Worm (Caenorhabditis elegans) whole organism, young adult: ENCODE results near the gene let-653.

ENCODE experiments used
- B0035.1 ChIP-seq: sonication (generic microtip); optimal IDR thresholded peaks from 2 replicates; lab custom pipeline; 2016; ENCODE audit warnings: missing genetic modification characterization, mild to moderate bottlenecking, missing compliant biosample characterization, missing genotype, missing genetic modification reagents
- C17E4.6 ChIP-seq: fragments of 200-800 bp; sonication (Bioruptor generic); IDR thresholded peaks from 2 replicates; pipeline ENCODE4 v1.3.6; 2022; ENCODE audit warnings: missing genetic modification reagents, missing genetic modification characterization, missing compliant biosample characterization
- D2030.7 ChIP-seq: fragments of 200-800 bp; sonication (Bioruptor generic); IDR thresholded peaks from 2 replicates; pipeline ENCODE4 v1.3.6; 2022; ENCODE audit warnings: missing genetic modification reagents, missing genetic modification characterization, missing compliant biosample characterization
- F22D6.2 ChIP-seq: sonication (generic microtip); optimal IDR thresholded peaks from 2 replicates; lab custom pipeline; 2016; ENCODE audit warnings: mild to moderate bottlenecking, missing genetic modification characterization, missing compliant biosample characterization
- F23B12.7 ChIP-seq: sonication (generic microtip); optimal IDR thresholded peaks from 2 replicates; lab custom pipeline; 2017; ENCODE audit warnings: missing genetic modification characterization, mild to moderate bottlenecking, missing compliant biosample characterization, antibody characterized with exemption, moderate library complexity; ENCODE audit not compliant: insufficient read depth
- F37B4.10 ChIP-seq: fragments of 200-800 bp; sonication (Bioruptor generic); IDR thresholded peaks from 2 replicates; pipeline ENCODE4 v1.3.6; 2022; ENCODE audit warnings: missing genetic modification characterization, missing compliant biosample characterization
- F49E8.2 ChIP-seq: sonication (generic microtip); optimal IDR thresholded peaks from 3 replicates; lab custom pipeline; 2017; ENCODE audit warnings: missing genetic modification characterization, mild to moderate bottlenecking, missing compliant biosample characterization, antibody characterized with exemption, moderate library complexity; ENCODE audit not compliant: insufficient read depth
- F52B5.7 ChIP-seq: sonication (generic microtip); optimal IDR thresholded peaks from 2 replicates; lab custom pipeline; 2016; ENCODE audit warnings: mild to moderate bottlenecking, missing genetic modification characterization, missing compliant biosample characterization
- F57A8.1 ChIP-seq: fragments of 200-800 bp; sonication (Bioruptor generic); optimal IDR thresholded peaks from 2 replicates; lab custom pipeline; 2018; ENCODE audit warnings: mild to moderate bottlenecking, missing genetic modification characterization, moderate library complexity, missing compliant biosample characterization
- K11D2.4 ChIP-seq: fragments of 200-800 bp; sonication (Bioruptor generic); IDR thresholded peaks from 2 replicates; pipeline ENCODE4 v1.3.6; 2022; ENCODE audit warnings: missing genetic modification reagents, missing genetic modification characterization, missing compliant biosample characterization
- Y53G8AR.9 ChIP-seq: fragments of 200-800 bp; sonication (Bioruptor generic); conservative IDR thresholded peaks from 2 replicates; pipeline ENCODE4 v1.3.6; 2022; ENCODE audit warnings: missing genetic modification reagents, missing genetic modification characterization, missing compliant biosample characterization
- Y95B8A.8 ChIP-seq: fragments of 200-800 bp; sonication (Bioruptor generic); IDR thresholded peaks from 2 replicates; pipeline ENCODE4 v1.3.6; 2022; ENCODE audit warnings: missing genetic modification reagents, missing genetic modification characterization, missing compliant biosample characterization
- ZK185.1 ChIP-seq: sonication (generic microtip); optimal IDR thresholded peaks from 2 replicates; lab custom pipeline; 2016; ENCODE audit warnings: mild to moderate bottlenecking, missing genetic modification characterization, missing compliant biosample characterization; ENCODE audit not compliant: poor library complexity, severe bottlenecking
- aptf-2 ChIP-seq: fragments of 200-800 bp; sonication (Bioruptor generic); conservative IDR thresholded peaks from 2 replicates; pipeline ENCODE4 v1.3.6; 2022; ENCODE audit warnings: missing genetic modification reagents, missing genetic modification characterization, missing compliant biosample characterization
- atf-7 ChIP-seq: sonication (generic microtip); optimal IDR thresholded peaks from 2 replicates; lab custom pipeline; 2017; ENCODE audit warnings: mild to moderate bottlenecking, missing genetic modification characterization, missing compliant biosample characterization
- athp-1 ChIP-seq: sonication (generic microtip); optimal IDR thresholded peaks from 2 replicates; lab custom pipeline; 2017; ENCODE audit warnings: mild to moderate bottlenecking, missing genetic modification characterization, missing compliant biosample characterization
- attf-6 ChIP-seq: fragments of 200-800 bp; sonication (Bioruptor generic); IDR thresholded peaks from 2 replicates; pipeline ENCODE4 v1.3.6; 2022; ENCODE audit warnings: missing genetic modification reagents, missing genetic modification characterization, missing compliant biosample characterization
- bed-1 ChIP-seq: fragments of 200-800 bp; sonication (Bioruptor generic); IDR thresholded peaks from 2 replicates; pipeline ENCODE4 v1.3.6; 2022; ENCODE audit warnings: missing genetic modification reagents, missing genetic modification characterization, missing compliant biosample characterization
- bed-2 ChIP-seq: fragments of 200-800 bp; sonication (Bioruptor generic); IDR thresholded peaks from 2 replicates; pipeline ENCODE4 v1.3.6; 2022; ENCODE audit warnings: missing genetic modification reagents, missing genetic modification characterization, missing compliant biosample characterization
- cebp-1 ChIP-seq, 2 experiments: fragments of 200-800 bp in 1 of 2; sonication (Bioruptor generic) in 1 of 2; sonication (generic microtip) in 1 of 2; IDR thresholded peaks in 1 of 2; optimal IDR thresholded peaks in 1 of 2; 2 replicates each; pipeline versions ENCODE4 v1.3.6 to Lab custom; 2017 to 2022; ENCODE audit warnings: missing compliant biosample characterization in 2 of 2, missing genetic modification characterization in 2 of 2, mild to moderate bottlenecking in 1 of 2, missing genetic modification reagents in 1 of 2, moderate library complexity in 1 of 2
- ceh-100 ChIP-seq: fragments of 200-800 bp; sonication (Bioruptor generic); IDR thresholded peaks from 2 replicates; pipeline ENCODE4 v1.3.6; 2022; ENCODE audit warnings: missing genetic modification reagents, missing genetic modification characterization, missing compliant biosample characterization
- ceh-27 ChIP-seq: fragments of 200-800 bp; sonication (Bioruptor generic); optimal IDR thresholded peaks from 2 replicates; lab custom pipeline; 2018; ENCODE audit warnings: mild to moderate bottlenecking, missing genetic modification characterization, moderate library complexity, missing compliant biosample characterization
- ceh-79 ChIP-seq: sonication (generic microtip); optimal IDR thresholded peaks from 2 replicates; lab custom pipeline; 2017; ENCODE audit warnings: mild to moderate bottlenecking, missing genetic modification characterization, missing compliant biosample characterization
- chd-7 ChIP-seq: sonication (generic microtip); optimal IDR thresholded peaks from 2 replicates; lab custom pipeline; 2016; ENCODE audit warnings: mild to moderate bottlenecking, missing genetic modification characterization, moderate library complexity, missing compliant biosample characterization
- dpff-1 ChIP-seq: sonication (generic microtip); optimal IDR thresholded peaks from 2 replicates; lab custom pipeline; 2017; ENCODE audit warnings: mild to moderate bottlenecking, missing genetic modification characterization, missing compliant biosample characterization
- egl-44 ChIP-seq: fragments of 200-800 bp; sonication (Bioruptor generic); IDR thresholded peaks from 2 replicates; pipeline ENCODE4 v1.3.6; 2022; ENCODE audit warnings: missing genetic modification reagents, missing genetic modification characterization, missing compliant biosample characterization
- ekl-4 ChIP-seq: fragments of 200-800 bp; sonication (Bioruptor generic); IDR thresholded peaks from 2 replicates; pipeline ENCODE4 v1.3.6; 2022; ENCODE audit warnings: missing genetic modification reagents, missing genetic modification characterization, missing compliant biosample characterization
- him-1 ChIP-seq: sonication (generic microtip); optimal IDR thresholded peaks from 2 replicates; lab custom pipeline; 2016; ENCODE audit warnings: missing genotype, missing genetic modification reagents, missing genetic modification characterization, missing compliant biosample characterization
- hlh-12 ChIP-seq: sonication (generic microtip); optimal IDR thresholded peaks from 2 replicates; lab custom pipeline; 2016; ENCODE audit warnings: missing genetic modification characterization, missing compliant biosample characterization
- hsf-1 ChIP-seq: fragments of 200-800 bp; sonication (Bioruptor generic); IDR thresholded peaks from 2 replicates; pipeline ENCODE4 v1.3.6; 2022; ENCODE audit warnings: missing genetic modification reagents, missing genetic modification characterization, missing compliant biosample characterization
- lsl-1 ChIP-seq: fragments of 200-800 bp; sonication (Bioruptor generic); optimal IDR thresholded peaks from 2 replicates; lab custom pipeline; 2018; ENCODE audit warnings: mild to moderate bottlenecking, missing genetic modification characterization, moderate library complexity, missing compliant biosample characterization
- madf-3 ChIP-seq: fragments of 200-800 bp; sonication (Bioruptor generic); IDR thresholded peaks from 2 replicates; pipeline ENCODE4 v1.3.6; 2022; ENCODE audit warnings: missing genetic modification reagents, missing genetic modification characterization, missing compliant biosample characterization
- madf-8 ChIP-seq: fragments of 200-800 bp; sonication (Bioruptor generic); conservative IDR thresholded peaks from 2 replicates; pipeline ENCODE4 v1.3.6; 2022; ENCODE audit warnings: missing genetic modification reagents, missing genetic modification characterization, missing compliant biosample characterization
- mcd-1 ChIP-seq: fragments of 200-800 bp; sonication (Bioruptor generic); IDR thresholded peaks from 2 replicates; pipeline ENCODE4 v1.3.6; 2022; ENCODE audit warnings: missing genetic modification reagents, missing genetic modification characterization, missing compliant biosample characterization
- nfya-2 ChIP-seq: fragments of 200-800 bp; sonication (Bioruptor generic); IDR thresholded peaks from 2 replicates; pipeline ENCODE4 v1.3.6; 2022; ENCODE audit warnings: missing genetic modification reagents, missing genetic modification characterization, missing compliant biosample characterization
- nfyb-1 ChIP-seq: fragments of 200-800 bp; sonication (Bioruptor generic); IDR thresholded peaks from 2 replicates; pipeline ENCODE4 v1.3.6; 2022; ENCODE audit warnings: missing genetic modification reagents, missing genetic modification characterization, missing compliant biosample characterization
- nhr-120 ChIP-seq: fragments of 200-800 bp; sonication (Bioruptor generic); IDR thresholded peaks from 2 replicates; pipeline ENCODE4 v1.3.6; 2022; ENCODE audit warnings: missing genetic modification characterization, missing compliant biosample characterization
- rcor-1 ChIP-seq: fragments of 200-800 bp; sonication (Bioruptor generic); IDR thresholded peaks from 2 replicates; pipeline ENCODE4 v1.3.6; 2022; ENCODE audit warnings: missing genetic modification reagents, missing genetic modification characterization, missing compliant biosample characterization
- snpc-1.1 ChIP-seq: sonication (generic microtip); optimal IDR thresholded peaks from 2 replicates; lab custom pipeline; 2017; ENCODE audit warnings: missing genetic modification characterization, mild to moderate bottlenecking, missing compliant biosample characterization, antibody characterized with exemption, moderate library complexity, missing genotype, missing genetic modification reagents; ENCODE audit not compliant: insufficient read depth
- snpc-1.3 ChIP-seq: sonication (generic microtip); optimal IDR thresholded peaks from 2 replicates; lab custom pipeline; 2017; ENCODE audit warnings: missing genetic modification characterization, mild to moderate bottlenecking, missing compliant biosample characterization, antibody characterized with exemption, moderate library complexity, missing genotype, missing genetic modification reagents; ENCODE audit not compliant: insufficient read depth
- snpc-4 ChIP-seq, 5 experiments: fragments of 150-350 bp in 1 of 5; sonication (generic microtip) in 4 of 5; optimal IDR thresholded peaks; 2 replicates each; lab custom pipeline; 2014 to 2018; ENCODE audit warnings: missing genetic modification characterization in 5 of 5, missing biosample characterization in 3 of 5, antibody characterized with exemption in 2 of 5, mild to moderate bottlenecking in 2 of 5, missing compliant biosample characterization in 2 of 5, missing genotype in 2 of 5, moderate library complexity in 2 of 5, missing genetic modification reagents in 1 of 5
- unc-130 ChIP-seq: sonication (generic microtip); optimal IDR thresholded peaks from 2 replicates; lab custom pipeline; 2016; ENCODE audit warnings: missing genetic modification reagents, missing genetic modification characterization, missing compliant biosample characterization
- xnd-1 ChIP-seq: sonication (generic microtip); optimal IDR thresholded peaks from 2 replicates; lab custom pipeline; 2016; ENCODE audit warnings: missing genotype, missing genetic modification reagents, missing genetic modification characterization, missing compliant biosample characterization
- ztf-18 ChIP-seq: sonication (generic microtip); optimal IDR thresholded peaks from 2 replicates; lab custom pipeline; 2016; ENCODE audit warnings: missing genotype, mild to moderate bottlenecking, missing genetic modification characterization, missing compliant biosample characterization
- ztf-22 ChIP-seq: fragments of 200-800 bp; sonication (Bioruptor generic); optimal IDR thresholded peaks from 2 replicates; lab custom pipeline; 2018; ENCODE audit warnings: mild to moderate bottlenecking, missing genetic modification characterization, moderate library complexity, missing compliant biosample characterization
- ztf-6 ChIP-seq: fragments of 200-800 bp; sonication (Bioruptor generic); IDR thresholded peaks from 2 replicates; pipeline ENCODE4 v1.3.6; 2022; ENCODE audit warnings: missing genetic modification reagents, missing genetic modification characterization, missing compliant biosample characterization

The let-653 gene

ce11 chrIV:11928388-11928787 lies 43.0 kb downstream of the let-653 start (continued):
- no peak for TF ChIP-seq F52B5.7 (tag; lab: Kevin White, UChicago)
- TF ChIP-seq hsf-1 (GFP tag; lab: Robert Waterston, UW), result no peak
- no peak for TF ChIP-seq madf-8 (GFP tag; lab: Robert Waterston, UW)
- no peak for TF ChIP-seq xnd-1 (tag; lab: Kevin White, UChicago)
- peak; percentile 16 for TF ChIP-seq athp-1 (tag; lab: Kevin White, UChicago)
- peak; percentile 1 for TF ChIP-seq F49E8.2 (tag; lab: Kevin White, UChicago)
- TF ChIP-seq F57A8.1 (GFP tag; lab: Kevin White, UChicago), result no peak
- TF ChIP-seq B0035.1 (tag; lab: Kevin White, UChicago), result no peak
- TF ChIP-seq snpc-1.1 (tag; lab: Kevin White, UChicago), result no peak
- TF ChIP-seq Y53G8AR.9 (GFP tag; lab: Robert Waterston, UW), result peak; percentile 63; the same call in 1 of the 2 replicates
- no peak for TF ChIP-seq bed-1 (GFP tag; lab: Robert Waterston, UW)
- TF ChIP-seq ekl-4 (GFP tag; lab: Robert Waterston, UW), result no peak
- no peak for TF ChIP-seq nfya-2
- peak; percentile 59 for TF ChIP-seq ZK185.1 (tag; lab: Kevin White, UChicago)
- no peak for TF ChIP-seq F22D6.2 (tag; lab: Kevin White, UChicago)
- 0 out of 2 replicates have a peak, but pooled peaks have one; percentile 56 for TF ChIP-seq madf-3 (GFP tag; lab: Robert Waterston, UW)
- TF ChIP-seq nfyb-1 (GFP tag; lab: Robert Waterston, UW), result peak; percentile 48; the same call in 1 of the 2 replicates
- TF ChIP-seq atf-7 (tag; lab: Kevin White, UChicago), result no peak
- TF ChIP-seq ztf-18 (tag; lab: Kevin White, UChicago), result peak; percentile 60
- TF ChIP-seq aptf-2 (GFP tag; lab: Robert Waterston, UW), result no peak
- no peak for TF ChIP-seq chd-7 (tag; lab: Kevin White, UChicago)
- TF ChIP-seq cebp-1 (GFP tag; IDR thresholded peaks at IDR 0.05; lab: Robert Waterston, UW), result no peak
- no peak for TF ChIP-seq cebp-1 (tag; optimal IDR thresholded peaks at IDR 0.05; lab: Kevin White, UChicago)
- TF ChIP-seq F37B4.10 (GFP tag; lab: Robert Waterston, UW), result no peak
- peak; percentile 63 for TF ChIP-seq F23B12.7
- no peak for TF ChIP-seq K11D2.4 (GFP tag; lab: Robert Waterston, UW)
- peak; percentile 50 for TF ChIP-seq lsl-1 (GFP tag; lab: Kevin White, UChicago)
- TF ChIP-seq rcor-1 (GFP tag; lab: Robert Waterston, UW), result 0 out of 2 replicates have a peak, but pooled peaks have one; percentile 44
- peak; percentile 58 for TF ChIP-seq ceh-27 (GFP tag; lab: Kevin White, UChicago)
- no peak for TF ChIP-seq C17E4.6 (GFP tag; lab: Robert Waterston, UW)
- no peak for TF ChIP-seq ceh-100 (GFP tag; lab: Robert Waterston, UW)
- TF ChIP-seq bed-2 (GFP tag; lab: Robert Waterston, UW), result no peak
- TF ChIP-seq nhr-120 (GFP tag; lab: Robert Waterston, UW), result no peak
- no peak for TF ChIP-seq dpff-1 (tag; lab: Kevin White, UChicago)
- TF ChIP-seq egl-44 (GFP tag; lab: Robert Waterston, UW), result no peak
- no peak; the same call in 1 of the 2 replicates for TF ChIP-seq mcd-1 (GFP tag; lab: Robert Waterston, UW)
- peak; percentile 90 for TF ChIP-seq him-1 (tag; lab: Kevin White, UChicago)
- no peak for TF ChIP-seq ztf-22 (GFP tag; lab: Kevin White, UChicago)
- TF ChIP-seq Y95B8A.8 (GFP tag; lab: Robert Waterston, UW), result 0 out of 2 replicates have a peak, but pooled peaks have one; percentile 49
- no peak for TF ChIP-seq hlh-12 (tag; lab: Kevin White, UChicago)
- TF ChIP-seq snpc-1.3 (tag; lab: Kevin White, UChicago), result peak; percentile 28
- 0 out of 2 replicates have a peak, but pooled peaks have one; percentile 38 for TF ChIP-seq ztf-6
- TF ChIP-seq attf-6 (GFP tag; lab: Robert Waterston, UW), result peak; percentile 65; the same call in 1 of the 2 replicates
- peak; percentile 62; the same call in 1 of the 2 replicates for TF ChIP-seq D2030.7 (GFP tag; lab: Robert Waterston, UW)
- TF ChIP-seq unc-130 (GFP tag; lab: Kevin White, UChicago), result no peak
- no peak for TF ChIP-seq ceh-79
- TF ChIP-seq snpc-4 (GFP tag; optimal IDR thresholded peaks at IDR 0.05; lab: Kevin White, UChicago), result peak; percentile 28
- TF ChIP-seq snpc-4 (tag; optimal IDR thresholded peaks at IDR 0.05; lab: Kevin White, UChicago), result peak in 3 of 4 experiments; percentile 29 to 75 (median 58)
